Worm (Caenorhabditis elegans): ENCODE measurements around the gene ceh-28.

DNA sequence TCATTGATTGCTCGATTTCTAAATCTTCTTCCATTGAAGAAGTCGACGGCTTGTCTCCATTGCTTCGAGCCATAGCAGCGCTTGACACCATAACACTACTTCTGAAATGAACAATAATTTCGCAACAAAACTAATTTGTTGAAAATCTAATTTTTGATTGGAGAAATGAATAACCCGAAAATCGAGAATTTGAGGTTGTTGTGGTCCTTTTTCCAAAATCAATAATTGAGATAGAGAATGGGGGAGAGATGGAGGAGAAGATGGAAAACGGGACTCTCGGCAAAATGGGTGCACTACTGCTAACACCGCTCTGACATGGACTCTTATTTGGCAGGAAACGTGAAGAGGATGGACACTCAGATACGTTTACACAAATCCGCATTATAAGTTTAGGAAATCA, 47.7 kb downstream of the ceh-28 start, which contains the start of gene snx-17:
- no peak for TF ChIP-seq ama-1 (optimal IDR thresholded peaks at IDR 0.05)
- no peak for TF ChIP-seq aly-2 (tag; optimal IDR thresholded peaks at IDR 0.05)
- no peak for TF ChIP-seq lin-15B (tag; optimal IDR thresholded peaks at IDR 0.05)
- TF ChIP-seq ceh-9 (tag; optimal IDR thresholded peaks at IDR 0.05): no peak

Data from whole organism, L3 larva.